Worm (Caenorhabditis elegans): ENCODE measurements around the gene mrpl-35.

Gene mrpl-35

ce11 chrIII:3542105-3542504 is 32.1 kb downstream of the mrpl-35 start (continued):
- no peak for TF ChIP-seq nhr-237 (tag; optimal IDR thresholded peaks at IDR 0.05)
- TF ChIP-seq daf-16 (GFP tag; optimal IDR thresholded peaks at IDR 0.05), result no peak
- TF ChIP-seq daf-16 (tag; optimal IDR thresholded peaks at IDR 0.05), result no peak
- TF ChIP-seq duxl-1 (tag; optimal IDR thresholded peaks at IDR 0.05; ENCODE audit: poor library complexity), result no peak
- 0 out of 2 replicates have a peak, but pooled peaks have one; percentile 13 for TF ChIP-seq hmg-1.1 (GFP tag; IDR thresholded peaks at IDR 0.05)
- no peak for TF ChIP-seq T26A8.4 (GFP tag; IDR thresholded peaks at IDR 0.05)
- TF ChIP-seq ceh-20 (GFP tag; IDR thresholded peaks at IDR 0.05), result no peak
- TF ChIP-seq rbr-2 (tag; optimal IDR thresholded peaks at IDR 0.05), result peak; percentile 30
- no peak for TF ChIP-seq zfp-3 (GFP tag; conservative IDR thresholded peaks at IDR 0.05)
- TF ChIP-seq F10B5.3 (tag; optimal IDR thresholded peaks at IDR 0.05), result no peak
- no peak for TF ChIP-seq ceh-62 (tag; optimal IDR thresholded peaks at IDR 0.05)
- peak; percentile 11 for TF ChIP-seq ces-1 (GFP tag; optimal IDR thresholded peaks at IDR 0.05)
- TF ChIP-seq ceh-28 (tag; optimal IDR thresholded peaks at IDR 0.05), result no peak
- TF ChIP-seq zfp-2 (tag; optimal IDR thresholded peaks at IDR 0.05), result no peak
- TF ChIP-seq Y105C5A.15 (GFP tag; IDR thresholded peaks at IDR 0.05), result no peak
- TF ChIP-seq fos-1 (tag; optimal IDR thresholded peaks at IDR 0.05), result no peak
- TF ChIP-seq nhr-48 (tag; optimal IDR thresholded peaks at IDR 0.05), result no peak
- peak in 1 of 2 experiments; percentile 40 for TF ChIP-seq lsy-2 (tag; optimal IDR thresholded peaks at IDR 0.05)
- no peak for TF ChIP-seq ztf-7 (tag; optimal IDR thresholded peaks at IDR 0.05)
- no peak for TF ChIP-seq lin-1 (GFP tag; IDR thresholded peaks at IDR 0.05)
- no peak for TF ChIP-seq mes-2 (tag; optimal IDR thresholded peaks at IDR 0.05; ENCODE audit: poor library complexity, severe bottlenecking)
- no peak for TF ChIP-seq nhr-6 (tag; optimal IDR thresholded peaks at IDR 0.05)
- no peak for TF ChIP-seq nhr-42 (GFP tag; IDR thresholded peaks at IDR 0.05)
- TF ChIP-seq hlh-11 (tag; optimal IDR thresholded peaks at IDR 0.05), result no peak
- TF ChIP-seq ztf-11 (tag; optimal IDR thresholded peaks at IDR 0.05), result no peak
- TF ChIP-seq nhr-28 (tag; optimal IDR thresholded peaks at IDR 0.05), result no peak
- TF ChIP-seq tra-1 (GFP tag; IDR thresholded peaks at IDR 0.05), result no peak
- TF ChIP-seq nhr-11 (tag; optimal IDR thresholded peaks at IDR 0.05), result no peak
- TF ChIP-seq ZK337.2 (GFP tag; IDR thresholded peaks at IDR 0.05), result no peak
- no peak for TF ChIP-seq daf-12 (tag; optimal IDR thresholded peaks at IDR 0.05)
- TF ChIP-seq mep-1 (tag; optimal IDR thresholded peaks at IDR 0.05), result peak; percentile 16
- TF ChIP-seq lin-29 (GFP tag; IDR thresholded peaks at IDR 0.05), result no peak
- TF ChIP-seq nhr-111 (GFP tag; optimal IDR thresholded peaks at IDR 0.05), result no peak
- TF ChIP-seq mdl-1 (tag; optimal IDR thresholded peaks at IDR 0.05), result no peak
- TF ChIP-seq lin-39 (tag; optimal IDR thresholded peaks at IDR 0.05), result no peak
- TF ChIP-seq jun-1 (tag; optimal IDR thresholded peaks at IDR 0.05), result no peak
- TF ChIP-seq fkh-10 (GFP tag; optimal IDR thresholded peaks at IDR 0.05), result peak; percentile 51
- TF ChIP-seq madf-5 (GFP tag; IDR thresholded peaks at IDR 0.05), result no peak
- no peak for TF ChIP-seq nhr-10 (tag; optimal IDR thresholded peaks at IDR 0.05)
- no peak for TF ChIP-seq hlh-30 (tag; optimal IDR thresholded peaks at IDR 0.05; ENCODE audit: insufficient read depth)
- no peak for TF ChIP-seq F44E2.7 (GFP tag; IDR thresholded peaks at IDR 0.05)
- no peak for TF ChIP-seq Y48G9A.11 (GFP tag; IDR thresholded peaks at IDR 0.05)
- no peak for TF ChIP-seq arid-1 (GFP tag; conservative IDR thresholded peaks at IDR 0.05)
- no peak for TF ChIP-seq ZK546.5 (tag; optimal IDR thresholded peaks at IDR 0.05)

DNA sequence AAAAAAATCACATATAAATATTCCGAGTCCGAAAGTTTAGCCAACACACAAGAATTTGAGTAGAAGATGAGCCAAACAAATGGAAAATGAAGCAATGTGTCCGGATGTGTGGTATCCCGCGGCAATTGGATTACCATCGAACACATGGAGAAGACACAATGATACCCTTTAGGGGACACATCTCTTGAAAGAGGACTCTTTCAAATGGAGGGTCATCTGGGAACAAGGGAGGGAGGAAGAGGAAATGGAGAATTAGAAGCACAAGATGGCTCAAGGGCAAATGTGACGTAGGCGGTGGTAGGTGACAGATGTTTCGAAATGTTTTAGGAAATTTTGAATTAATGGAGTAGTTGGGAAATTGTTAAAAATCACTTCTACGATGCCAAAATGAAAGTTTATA is 33.0 kb downstream of the mrpl-35 start:
- no peak for TF ChIP-seq saeg-2 (GFP tag; IDR thresholded peaks at IDR 0.05)
- no peak for TF ChIP-seq unc-39 (tag; optimal IDR thresholded peaks at IDR 0.05)
- TF ChIP-seq rbr-2 (tag; optimal IDR thresholded peaks at IDR 0.05), result no peak
- TF ChIP-seq unc-62 (GFP tag; optimal IDR thresholded peaks at IDR 0.05 in 1 of 2), result peak in 1 of 2 experiments; percentile 44
- TF ChIP-seq unc-62 (tag; optimal IDR thresholded peaks at IDR 0.05), result no peak
- no peak for TF ChIP-seq nhr-111 (GFP tag; optimal IDR thresholded peaks at IDR 0.05)
- TF ChIP-seq D1046.2 (GFP tag; IDR thresholded peaks at IDR 0.05), result no peak
- no peak for TF ChIP-seq ceh-44 (GFP tag; IDR thresholded peaks at IDR 0.05)
- no peak for TF ChIP-seq daf-8 (GFP tag; IDR thresholded peaks at IDR 0.05)
- no peak for TF ChIP-seq nhr-77 (tag; optimal IDR thresholded peaks at IDR 0.05)
- TF ChIP-seq Y5F2A.4 (GFP tag; optimal IDR thresholded peaks at IDR 0.05), result no peak
- no peak for TF ChIP-seq T20F7.1 (GFP tag; optimal IDR thresholded peaks at IDR 0.05)
- no peak for TF ChIP-seq T26A8.4 (GFP tag; IDR thresholded peaks at IDR 0.05)
- no peak for TF ChIP-seq php-3 (GFP tag; IDR thresholded peaks at IDR 0.05)
- TF ChIP-seq lim-7 (GFP tag; IDR thresholded peaks at IDR 0.05), result no peak
- no peak for TF ChIP-seq nhr-28 (tag; optimal IDR thresholded peaks at IDR 0.05)
